Worm (Caenorhabditis elegans) whole organism, L2 larva: ENCODE results near the gene W09G12.10.

Source experiments
- alr-1 ChIP-seq: fragments of 150-350 bp; optimal IDR thresholded peaks from 2 replicates; lab custom pipeline; 2014; ENCODE audit warnings: missing biosample characterization, missing genetic modification characterization
- elt-1 ChIP-seq: fragments of 150-350 bp; optimal IDR thresholded peaks from 2 replicates; lab custom pipeline; 2014; ENCODE audit warnings: missing biosample characterization, missing genetic modification characterization
- mdl-1 ChIP-seq, 2 experiments: fragments of 150-350 bp in 1 of 2; sonication (generic microtip) in 1 of 2; optimal IDR thresholded peaks; 2 replicates each; lab custom pipeline; 2017; ENCODE audit warnings: missing biosample characterization in 2 of 2, missing genetic modification characterization in 2 of 2
- nhr-12 ChIP-seq: fragments of 150-350 bp; optimal IDR thresholded peaks from 2 replicates; lab custom pipeline; 2014; ENCODE audit warnings: missing biosample characterization, missing genetic modification characterization
- nhr-237 ChIP-seq: fragments of 150-350 bp; optimal IDR thresholded peaks from 2 replicates; lab custom pipeline; 2014; ENCODE audit warnings: missing biosample characterization, missing genetic modification characterization
- unc-62 ChIP-seq: fragments of 150-350 bp; optimal IDR thresholded peaks from 2 replicates; lab custom pipeline; 2014; ENCODE audit warnings: missing biosample characterization, missing genetic modification reagents, missing genetic modification characterization

DNA sequence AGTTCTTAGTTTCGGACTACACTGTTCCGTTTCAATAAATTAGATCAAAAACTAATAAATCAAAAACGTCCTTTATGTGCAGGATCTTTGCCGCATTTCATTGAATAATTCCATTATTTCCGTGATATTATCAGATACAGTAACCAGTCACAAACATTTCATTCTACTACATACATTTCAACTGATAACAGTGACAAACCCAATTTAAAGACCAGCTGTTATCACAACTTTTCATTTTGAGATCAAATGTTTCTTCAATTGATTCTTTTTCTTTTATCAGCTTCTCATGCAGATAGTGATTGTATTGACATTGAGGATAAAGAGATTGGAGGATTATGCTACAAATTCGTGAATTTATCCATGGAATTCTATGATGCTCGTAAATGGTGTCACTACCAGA lies 35.6 kb upstream of the W09G12.10 start, which contains the start of gene clec-168:
- TF ChIP-seq alr-1 (tag; lab: Kevin White, UChicago) (no peak), nhr-237 (tag; lab: Kevin White, UChicago) (no peak), mdl-1 (tag; optimal IDR thresholded peaks at IDR 0.05; lab: Kevin White, UChicago) (no peak), unc-62 (GFP tag; lab: Kevin White, UChicago) (no peak), nhr-12 (tag; lab: Kevin White, UChicago) (no peak), elt-1 (no peak)
